Fruit fly (Drosophila melanogaster) whole organism, prepupa: ENCODE data around the gene eIF4E3.

ENCODE experiments used
- Blimp-1 ChIP-seq: fragments of 200-800 bp; sonication (Bioruptor generic); optimal IDR thresholded peaks from 3 replicates; lab custom pipeline; 2017; ENCODE audit warnings: missing biosample characterization, missing genetic modification characterization, mild to moderate bottlenecking, moderate library complexity, missing genetic modification reagents
- CG16779 ChIP-seq: fragments of 200-800 bp; sonication (Bioruptor generic); optimal IDR thresholded peaks from 3 replicates; lab custom pipeline; 2017; ENCODE audit warnings: missing biosample characterization, mild to moderate bottlenecking, missing genetic modification characterization
- CG32006 ChIP-seq: fragments of 200-800 bp; sonication (Bioruptor generic); optimal IDR thresholded peaks from 3 replicates; lab custom pipeline; 2017; ENCODE audit warnings: missing biosample characterization, mild to moderate bottlenecking, missing genetic modification characterization
- CG6808 ChIP-seq: fragments of 200-800 bp; sonication (Bioruptor generic); optimal IDR thresholded peaks from 3 replicates; lab custom pipeline; 2017; ENCODE audit warnings: missing biosample characterization, missing genetic modification characterization, mild to moderate bottlenecking, moderate library complexity, missing genetic modification reagents
- CG8119 ChIP-seq: fragments of 200-800 bp; sonication (Bioruptor generic); IDR thresholded peaks from 3 replicates; pipeline ENCODE4 v1.3.6; 2022; ENCODE audit warnings: missing biosample characterization, missing genetic modification characterization
- Hr4 ChIP-seq: fragments of 200-800 bp; sonication (Bioruptor generic); optimal IDR thresholded peaks from 3 replicates; lab custom pipeline; 2016; ENCODE audit warnings: missing biosample characterization, missing genetic modification characterization
- Sox14 ChIP-seq: fragments of 200-800 bp; sonication (Bioruptor generic); optimal IDR thresholded peaks from 3 replicates; lab custom pipeline; 2016; ENCODE audit warnings: missing biosample characterization, missing genetic modification characterization
- acj6 ChIP-seq: fragments of 200-800 bp; sonication (Bioruptor generic); optimal IDR thresholded peaks from 3 replicates; lab custom pipeline; 2016; ENCODE audit warnings: missing biosample characterization, missing genetic modification characterization
- dac ChIP-seq: fragments of 200-800 bp; sonication (Bioruptor generic); optimal IDR thresholded peaks from 2 replicates; lab custom pipeline; 2017; ENCODE audit warnings: missing biosample characterization, mild to moderate bottlenecking, missing genetic modification characterization
- dsx ChIP-seq: fragments of 200-800 bp; optimal IDR thresholded peaks from 3 replicates; lab custom pipeline; 2019; ENCODE audit warnings: missing biosample characterization, mild to moderate bottlenecking, missing genetic modification characterization, moderate library complexity; ENCODE audit not compliant: poor library complexity, severe bottlenecking
- fd85E ChIP-seq: fragments of 200-800 bp; sonication (Bioruptor generic); optimal IDR thresholded peaks from 3 replicates; lab custom pipeline; 2016; ENCODE audit warnings: missing biosample characterization, missing genetic modification characterization
- pdm3 ChIP-seq: fragments of 200-800 bp; sonication (Bioruptor generic); optimal IDR thresholded peaks from 3 replicates; lab custom pipeline; 2016; ENCODE audit warnings: missing biosample characterization, missing genetic modification characterization
- ss ChIP-seq, 2 experiments: fragments of 200-800 bp; sonication (Bioruptor generic); optimal IDR thresholded peaks; 2 replicates in 1 of 2; 3 replicates in 1 of 2; lab custom pipeline; 2017 to 2018; ENCODE audit warnings: mild to moderate bottlenecking in 2 of 2, missing biosample characterization in 2 of 2, missing genetic modification characterization in 2 of 2, moderate library complexity in 1 of 2
- vri ChIP-seq: fragments of 200-800 bp; sonication (Bioruptor generic); optimal IDR thresholded peaks from 3 replicates; lab custom pipeline; 2016; ENCODE audit warnings: missing biosample characterization, mild to moderate bottlenecking, missing genetic modification characterization

- no peak for TF ChIP-seq Blimp-1 (GFP tag; lab: Kevin White, UChicago)
- TF ChIP-seq Hr4 (GFP tag; lab: Kevin White, UChicago) = no peak
- TF ChIP-seq dac (GFP tag; lab: Kevin White, UChicago) = no peak
- no peak for TF ChIP-seq CG6808 (GFP tag; lab: Kevin White, UChicago)
- no peak for TF ChIP-seq CG8119 (GFP tag; lab: Robert Waterston, UW)
- no peak for TF ChIP-seq acj6 (GFP tag; lab: Kevin White, UChicago)
- no peak for TF ChIP-seq Sox14 (GFP tag; lab: Kevin White, UChicago)
- no peak for TF ChIP-seq pdm3
- no peak for TF ChIP-seq dsx (GFP tag; lab: Kevin White, UChicago)
- no peak for TF ChIP-seq fd85E (GFP tag; lab: Kevin White, UChicago)
- no peak for TF ChIP-seq ss (GFP tag; optimal IDR thresholded peaks at IDR 0.05; lab: Kevin White, UChicago)
- TF ChIP-seq vri (GFP tag; lab: Kevin White, UChicago) = no peak
- TF ChIP-seq CG16779 = no peak
- TF ChIP-seq CG32006 (GFP tag; lab: Kevin White, UChicago) = no peak
These were observed 41.6 kb upstream of the eIF4E3 start for dm6 chr3L:8187397-8187811.
